Worm (Caenorhabditis elegans): ENCODE data around the gene C16C8.21.

ce11 chrII:3463097-3463496, 15.1 kb downstream of the C16C8.21 start, which contains the start of gene C16C8.9:
- TF ChIP-seq F23B12.7 (tag; optimal IDR thresholded peaks at IDR 0.05; ENCODE audit: insufficient read depth) (no peak), lin-35 (GFP tag; optimal IDR thresholded peaks at IDR 0.05) (no peak)
